Worm (Caenorhabditis elegans) whole organism, L2 larva: ENCODE measurements around the gene F42C5.9.

ENCODE experiments used
- F13H6.1 ChIP-seq: sonication (generic microtip); optimal IDR thresholded peaks from 2 replicates; lab custom pipeline; 2016; ENCODE audit warnings: missing genetic modification characterization, missing compliant biosample characterization
- R02D3.7 ChIP-seq: fragments of 150-350 bp; optimal IDR thresholded peaks from 2 replicates; lab custom pipeline; 2014; ENCODE audit warnings: missing biosample characterization, missing genetic modification characterization
- ZK546.5 ChIP-seq: sonication (generic microtip); optimal IDR thresholded peaks from 2 replicates; lab custom pipeline; 2017; ENCODE audit warnings: missing biosample characterization, missing genetic modification characterization
- alr-1 ChIP-seq: fragments of 150-350 bp; optimal IDR thresholded peaks from 2 replicates; lab custom pipeline; 2014; ENCODE audit warnings: missing biosample characterization, missing genetic modification characterization
- ceh-82 ChIP-seq: fragments of 150-350 bp; optimal IDR thresholded peaks from 2 replicates; lab custom pipeline; 2014; ENCODE audit warnings: missing biosample characterization, missing genetic modification characterization
- dmd-4 ChIP-seq: sonication (generic microtip); optimal IDR thresholded peaks from 2 replicates; lab custom pipeline; 2017; ENCODE audit warnings: missing biosample characterization, missing genetic modification characterization
- lin-39 ChIP-seq: fragments of 150-350 bp; optimal IDR thresholded peaks from 2 replicates; lab custom pipeline; 2014; ENCODE audit warnings: missing biosample characterization, missing genetic modification reagents, missing genetic modification characterization
- nhr-25 ChIP-seq: fragments of 150-350 bp; sonication (generic microtip); optimal IDR thresholded peaks from 3 replicates; lab custom pipeline; 2014; ENCODE audit warnings: missing biosample characterization, missing genetic modification characterization
- sem-4 ChIP-seq: fragments of 150-350 bp; optimal IDR thresholded peaks from 2 replicates; lab custom pipeline; 2014; ENCODE audit warnings: missing biosample characterization, missing genetic modification reagents, missing genetic modification characterization
- skn-1 ChIP-seq: sonication (generic microtip); optimal IDR thresholded peaks from 2 replicates; lab custom pipeline; 2017; ENCODE audit warnings: missing biosample characterization, missing genetic modification characterization
- unc-39 ChIP-seq: fragments of 150-350 bp; optimal IDR thresholded peaks from 2 replicates; lab custom pipeline; 2014; ENCODE audit warnings: missing biosample characterization, missing genetic modification characterization
- zag-1 ChIP-seq: fragments of 150-350 bp; optimal IDR thresholded peaks from 2 replicates; lab custom pipeline; 2014; ENCODE audit warnings: missing biosample characterization, missing genetic modification characterization

DNA sequence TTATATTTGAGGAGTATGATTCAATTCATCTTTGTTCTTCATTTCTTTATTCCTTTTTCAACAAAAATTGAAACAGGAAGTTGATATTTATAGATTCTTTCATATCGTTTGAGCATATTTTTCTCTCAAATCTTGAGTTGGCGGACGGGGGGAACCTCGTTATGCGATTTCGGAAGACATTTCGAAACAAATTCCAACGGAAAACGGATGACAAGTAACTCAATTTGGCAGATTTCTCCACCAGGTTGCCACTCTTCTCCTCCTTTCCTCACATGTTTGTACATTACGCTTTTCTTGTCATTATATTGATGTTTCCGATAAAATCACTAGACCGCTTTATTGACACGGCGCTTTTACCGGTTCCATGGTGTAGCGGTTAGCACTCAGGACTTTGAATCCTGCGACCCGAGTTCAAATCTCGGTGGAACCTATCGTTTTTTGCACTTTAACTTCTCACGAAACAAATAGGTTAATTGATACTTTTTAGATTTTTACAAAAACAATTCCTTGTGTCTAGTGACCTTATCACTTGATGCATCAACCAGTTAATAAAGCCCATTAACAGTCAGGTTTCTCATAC lies 41.8 kb downstream of the F42C5.9 start:
- TF ChIP-seq sem-4 (tag; lab: Kevin White, UChicago) (no peak), F13H6.1 (tag; lab: Kevin White, UChicago) (no peak), R02D3.7 (tag; lab: Kevin White, UChicago) (no peak), unc-39 (tag; lab: Kevin White, UChicago) (no peak), ceh-82 (no peak), lin-39 (tag; lab: Kevin White, UChicago) (no peak), skn-1 (tag; lab: Kevin White, UChicago) (no peak), dmd-4 (no peak), nhr-25 (tag; lab: Kevin White, UChicago) (no peak), zag-1 (tag; lab: Kevin White, UChicago) (no peak), alr-1 (tag; lab: Kevin White, UChicago) (no peak), ZK546.5 (tag; lab: Kevin White, UChicago) (no peak)
